Worm (Caenorhabditis elegans) whole organism, mixed stage, embryonic: ENCODE results near the gene R09F10.1.

Experiments
- M03D4.4 ChIP-seq: sonication (generic microtip); optimal IDR thresholded peaks from 2 replicates; lab custom pipeline; 2017; ENCODE audit warnings: mild to moderate bottlenecking, missing genetic modification characterization, missing compliant biosample characterization
- blmp-1 ChIP-seq: fragments of 150-350 bp; optimal IDR thresholded peaks from 2 replicates; lab custom pipeline; 2014; ENCODE audit warnings: missing biosample characterization, missing genetic modification characterization
- ceh-39 ChIP-seq: fragments of 150-350 bp; optimal IDR thresholded peaks from 2 replicates; lab custom pipeline; 2014; ENCODE audit warnings: missing biosample characterization, missing genetic modification characterization
- ceh-43 ChIP-seq: fragments of 200-800 bp; sonication (Bioruptor generic); optimal IDR thresholded peaks from 2 replicates; lab custom pipeline; 2018; ENCODE audit warnings: mild to moderate bottlenecking, missing genetic modification characterization, moderate library complexity, missing compliant biosample characterization
- ceh-83 ChIP-seq: fragments of 200-800 bp; sonication (Bioruptor generic); optimal IDR thresholded peaks from 2 replicates; lab custom pipeline; 2018; ENCODE audit warnings: mild to moderate bottlenecking, missing genetic modification characterization, missing compliant biosample characterization
- cnd-1 ChIP-seq: fragments of 200-800 bp; sonication (Bioruptor generic); optimal IDR thresholded peaks from 2 replicates; lab custom pipeline; 2018; ENCODE audit warnings: mild to moderate bottlenecking, missing genetic modification characterization, missing compliant biosample characterization
- drap-1 ChIP-seq: fragments of 200-800 bp; sonication (Bioruptor generic); optimal IDR thresholded peaks from 3 replicates; lab custom pipeline; 2018; ENCODE audit warnings: mild to moderate bottlenecking, missing genetic modification characterization, missing compliant biosample characterization
- elt-1 ChIP-seq: sonication (generic microtip); optimal IDR thresholded peaks from 2 replicates; lab custom pipeline; 2017; ENCODE audit warnings: missing genetic modification characterization, mild to moderate bottlenecking, missing compliant biosample characterization, antibody characterized with exemption, moderate library complexity, borderline replicate concordance; ENCODE audit not compliant: insufficient read depth
- elt-3 ChIP-seq: fragments of 150-350 bp; optimal IDR thresholded peaks from 2 replicates; lab custom pipeline; 2014; ENCODE audit warnings: missing biosample characterization, missing genetic modification characterization
- flh-1 ChIP-seq: fragments of 200-800 bp; sonication (Bioruptor generic); optimal IDR thresholded peaks from 2 replicates; lab custom pipeline; 2018; ENCODE audit warnings: mild to moderate bottlenecking, missing genetic modification characterization, moderate library complexity, missing compliant biosample characterization
- ham-2 ChIP-seq: fragments of 200-800 bp; sonication (Bioruptor generic); optimal IDR thresholded peaks from 2 replicates; lab custom pipeline; 2018; ENCODE audit warnings: mild to moderate bottlenecking, missing genetic modification characterization, missing compliant biosample characterization
- lin-32 ChIP-seq: fragments of 200-800 bp; sonication (Bioruptor generic); optimal IDR thresholded peaks from 2 replicates; lab custom pipeline; 2018; ENCODE audit warnings: mild to moderate bottlenecking, missing genetic modification characterization, missing compliant biosample characterization
- lsy-2 ChIP-seq: fragments of 150-350 bp; optimal IDR thresholded peaks from 2 replicates; lab custom pipeline; 2014; ENCODE audit warnings: missing biosample characterization, missing genetic modification characterization
- mab-5 ChIP-seq: fragments of 150-350 bp; optimal IDR thresholded peaks from 2 replicates; lab custom pipeline; 2014; ENCODE audit warnings: missing biosample characterization, missing genetic modification characterization
- mls-2 ChIP-seq: sonication (generic microtip); optimal IDR thresholded peaks from 2 replicates; lab custom pipeline; 2016; ENCODE audit warnings: mild to moderate bottlenecking, missing genetic modification characterization, moderate library complexity, missing compliant biosample characterization
- nhr-12 ChIP-seq: fragments of 150-350 bp; optimal IDR thresholded peaks from 2 replicates; lab custom pipeline; 2014; ENCODE audit warnings: missing biosample characterization, missing genetic modification characterization
- nhr-2 ChIP-seq: fragments of 150-350 bp; optimal IDR thresholded peaks from 2 replicates; lab custom pipeline; 2014; ENCODE audit warnings: missing biosample characterization, missing genetic modification characterization
- nhr-237 ChIP-seq: fragments of 150-350 bp; optimal IDR thresholded peaks from 2 replicates; lab custom pipeline; 2014; ENCODE audit warnings: missing biosample characterization, missing genetic modification characterization
- nhr-28 ChIP-seq: fragments of 150-350 bp; optimal IDR thresholded peaks from 2 replicates; lab custom pipeline; 2014; ENCODE audit warnings: missing biosample characterization, missing genetic modification characterization
- sem-2 ChIP-seq: fragments of 200-800 bp; sonication (Bioruptor generic); optimal IDR thresholded peaks from 2 replicates; lab custom pipeline; 2018; ENCODE audit warnings: mild to moderate bottlenecking, missing genetic modification characterization, missing compliant biosample characterization
- snpc-4 ChIP-seq: fragments of 150-350 bp; optimal IDR thresholded peaks from 2 replicates; lab custom pipeline; 2014; ENCODE audit warnings: missing biosample characterization, missing genetic modification characterization
- sptf-1 ChIP-seq: sonication (generic microtip); optimal IDR thresholded peaks from 2 replicates; lab custom pipeline; 2017; ENCODE audit warnings: mild to moderate bottlenecking, missing genetic modification characterization, moderate library complexity, missing compliant biosample characterization
- tbx-8 ChIP-seq: fragments of 200-800 bp; sonication (Bioruptor generic); optimal IDR thresholded peaks from 2 replicates; lab custom pipeline; 2018; ENCODE audit warnings: mild to moderate bottlenecking, missing genetic modification characterization, moderate library complexity, missing compliant biosample characterization
- unc-120 ChIP-seq: sonication (generic microtip); optimal IDR thresholded peaks from 2 replicates; lab custom pipeline; 2017; ENCODE audit warnings: missing genetic modification characterization, missing compliant biosample characterization; ENCODE audit not compliant: poor library complexity, severe bottlenecking
- unc-62 ChIP-seq: fragments of 150-350 bp; optimal IDR thresholded peaks from 2 replicates; lab custom pipeline; 2014; ENCODE audit warnings: missing biosample characterization, missing genetic modification reagents, missing genetic modification characterization
- zip-8 ChIP-seq: fragments of 150-350 bp; optimal IDR thresholded peaks from 2 replicates; lab custom pipeline; 2014; ENCODE audit warnings: missing biosample characterization, missing genetic modification characterization
- ztf-11 ChIP-seq: fragments of 150-350 bp; optimal IDR thresholded peaks from 2 replicates; lab custom pipeline; 2014; ENCODE audit warnings: missing biosample characterization, missing genetic modification characterization

Gene R09F10.1

ce11 chrX:8323371-8323770 is at the start of gene R09F10.1:
Gene R09F10.1, plus strand, starts transcription at chrX:8323592.
- TF ChIP-seq flh-1 (GFP tag; lab: Kevin White, UChicago) (no peak), cnd-1 (tag; lab: Kevin White, UChicago) (no peak), mls-2 (tag; lab: Kevin White, UChicago) (no peak), nhr-12 (no peak), ceh-83 (no peak), blmp-1 (no peak), elt-1 (tag; lab: Kevin White, UChicago) (no peak), elt-3 (no peak), nhr-2 (tag; lab: Kevin White, UChicago) (no peak), snpc-4 (tag; lab: Kevin White, UChicago) (no peak)

ce11 chrX:8274869-8275268 is 48.5 kb upstream of the R09F10.1 start, which contains the start of gene ksr-1:
Gene ksr-1, plus strand, starts transcription at chrX:8275169.
- TF ChIP-seq nhr-237 (tag; lab: Kevin White, UChicago): no peak
- TF ChIP-seq M03D4.4: no peak
- TF ChIP-seq mab-5 (tag; lab: Kevin White, UChicago): no peak
- TF ChIP-seq lsy-2: no peak
- no peak for TF ChIP-seq tbx-8 (GFP tag; lab: Kevin White, UChicago)
- TF ChIP-seq nhr-12: no peak
- no peak for TF ChIP-seq ceh-43 (GFP tag; lab: Kevin White, UChicago)
- no peak for TF ChIP-seq ceh-39
- no peak for TF ChIP-seq cnd-1 (tag; lab: Kevin White, UChicago)
- TF ChIP-seq zip-8: no peak
- TF ChIP-seq flh-1 (GFP tag; lab: Kevin White, UChicago): no peak
- no peak for TF ChIP-seq nhr-28

- TF ChIP-seq zip-8 (no peak), sptf-1 (tag; lab: Kevin White, UChicago) (peak; percentile 18), nhr-12 (no peak), unc-120 (tag; lab: Kevin White, UChicago) (peak; percentile 42)
Measured at ce11 chrX:8276333-8276732, 47.1 kb upstream of the R09F10.1 start.

- no peak for TF ChIP-seq unc-62 (GFP tag; lab: Kevin White, UChicago)
- TF ChIP-seq mab-5 (tag; lab: Kevin White, UChicago): no peak
- TF ChIP-seq lin-32 (GFP tag; lab: Kevin White, UChicago): no peak
- no peak for TF ChIP-seq elt-1 (tag; lab: Kevin White, UChicago)
- TF ChIP-seq elt-3: no peak
- no peak for TF ChIP-seq sptf-1 (tag; lab: Kevin White, UChicago)
- no peak for TF ChIP-seq ceh-83
- TF ChIP-seq nhr-28: no peak
- TF ChIP-seq zip-8: no peak
- TF ChIP-seq, all 35 proteins: peak for 0
Measured at ce11 chrX:8276984-8277383, 46.4 kb upstream of the R09F10.1 start.

ce11 chrX:8284003-8284402 is 39.4 kb upstream of the R09F10.1 start:
- TF ChIP-seq cnd-1 (tag; lab: Kevin White, UChicago): no peak
- no peak for TF ChIP-seq sem-2 (GFP tag; lab: Kevin White, UChicago)
- TF ChIP-seq nhr-2 (tag; lab: Kevin White, UChicago): no peak
- no peak for TF ChIP-seq tbx-8 (GFP tag; lab: Kevin White, UChicago)

- TF ChIP-seq blmp-1 (peak; percentile 1), elt-1 (tag; lab: Kevin White, UChicago) (peak; percentile 89), mls-2 (tag; lab: Kevin White, UChicago) (no peak), nhr-28 (no peak), sem-2 (GFP tag; lab: Kevin White, UChicago) (no peak), elt-3 (no peak), ham-2 (GFP tag; lab: Kevin White, UChicago) (peak; percentile 36), ztf-11 (tag; lab: Kevin White, UChicago) (no peak), drap-1 (GFP tag; lab: Kevin White, UChicago) (no peak)
Measured at ce11 chrX:8285169-8285796, 38.1 kb upstream of the R09F10.1 start, which contains the start of the genes fis-2 and F13B9.2. Gene fis-2, minus strand, starts transcription at chrX:8285219. Gene F13B9.2, plus strand, starts transcription at chrX:8285683.
